Fruit fly (Drosophila melanogaster) whole organism, wandering third instar larva: ENCODE results near the gene CG12947.

Experiments used
- CG32264 ChIP-seq: fragments of 200-800 bp; sonication (Bioruptor generic); optimal IDR thresholded peaks from 2 replicates; lab custom pipeline; 2016; ENCODE audit warnings: missing biosample characterization, missing genetic modification characterization
- CG9705 ChIP-seq: fragments of 200-800 bp; sonication (Bioruptor generic); optimal IDR thresholded peaks from 2 replicates; lab custom pipeline; 2018; ENCODE audit warnings: missing biosample characterization, mild to moderate bottlenecking, missing genetic modification characterization
- CrebA ChIP-seq: fragments of 200-800 bp; sonication (Bioruptor generic); optimal IDR thresholded peaks from 2 replicates; lab custom pipeline; 2016; ENCODE audit warnings: missing biosample characterization, mild to moderate bottlenecking, missing genetic modification characterization, borderline replicate concordance
- Dfd ChIP-seq: fragments of >200 bp; optimal IDR thresholded peaks from 2 replicates; lab custom pipeline; 2017; ENCODE audit warnings: missing biosample characterization, missing genetic modification characterization
- Dif ChIP-seq: fragments of 200-275, 200-300 bp; sonication (Bioruptor generic); optimal IDR thresholded peaks from 2 replicates; lab custom pipeline; 2018; ENCODE audit warnings: missing biosample characterization, missing genetic modification characterization; ENCODE audit not compliant: partially characterized antibody
- GATAd ChIP-seq: sonication (Bioruptor generic); optimal IDR thresholded peaks from 2 replicates; lab custom pipeline; 2016; ENCODE audit warnings: missing biosample characterization, missing genetic modification characterization
- HLH106 ChIP-seq: fragments of 200-800 bp; optimal IDR thresholded peaks from 3 replicates; lab custom pipeline; 2019; ENCODE audit warnings: missing biosample characterization, mild to moderate bottlenecking, missing genetic modification characterization, moderate library complexity
- Hnf4 ChIP-seq: fragments of 200-800 bp; sonication (Bioruptor generic); optimal IDR thresholded peaks from 2 replicates; lab custom pipeline; 2016; ENCODE audit warnings: missing biosample characterization, mild to moderate bottlenecking, missing genetic modification characterization
- Hr78 ChIP-seq: fragments of >200 bp; optimal IDR thresholded peaks from 2 replicates; lab custom pipeline; 2017; ENCODE audit warnings: missing biosample characterization, missing genetic modification characterization
- Jra ChIP-seq: sonication (Bioruptor generic); optimal IDR thresholded peaks from 2 replicates; lab custom pipeline; 2016; ENCODE audit warnings: missing biosample characterization, missing genetic modification characterization
- Mio ChIP-seq: sonication (Bioruptor generic); optimal IDR thresholded peaks from 2 replicates; lab custom pipeline; 2016; ENCODE audit warnings: missing biosample characterization, missing genetic modification characterization
- Myc ChIP-seq: fragments of >200 bp; optimal IDR thresholded peaks from 2 replicates; lab custom pipeline; 2017
- N ChIP-seq: fragments of >200 bp; optimal IDR thresholded peaks from 2 replicates; lab custom pipeline; 2018; ENCODE audit warnings: missing biosample characterization, missing external identifiers, missing genetic modification characterization
- OdsH ChIP-seq: fragments of 200-800 bp; sonication (Bioruptor generic); optimal IDR thresholded peaks from 2 replicates; lab custom pipeline; 2016; ENCODE audit warnings: missing biosample characterization, mild to moderate bottlenecking, missing genetic modification characterization
- Rel ChIP-seq, 2 experiments: fragments of 200-800 bp; sonication (Bioruptor generic) in 1 of 2; optimal IDR thresholded peaks; 2 replicates in 1 of 2; 3 replicates in 1 of 2; lab custom pipeline; 2016 to 2019; ENCODE audit warnings: mild to moderate bottlenecking in 2 of 2, missing biosample characterization in 2 of 2, missing genetic modification characterization in 2 of 2, moderate library complexity in 1 of 2
- Sp1 ChIP-seq: fragments of 200-800 bp; sonication (Bioruptor generic); optimal IDR thresholded peaks from 3 replicates; lab custom pipeline; 2019; ENCODE audit warnings: missing biosample characterization, mild to moderate bottlenecking, missing genetic modification characterization, moderate library complexity
- Vsx2 ChIP-seq: fragments of 200-300, 225-300 bp; sonication (Bioruptor generic); optimal IDR thresholded peaks from 2 replicates; lab custom pipeline; 2018; ENCODE audit warnings: missing biosample characterization, missing genetic modification characterization; ENCODE audit not compliant: partially characterized antibody
- br ChIP-seq: fragments of 200-800 bp; sonication (Bioruptor generic); optimal IDR thresholded peaks from 2 replicates; lab custom pipeline; 2016; ENCODE audit warnings: missing biosample characterization, missing genetic modification characterization
- brk ChIP-seq: fragments of 200-800 bp; sonication (Bioruptor generic); optimal IDR thresholded peaks from 2 replicates; lab custom pipeline; 2016; ENCODE audit warnings: missing biosample characterization, mild to moderate bottlenecking, missing genetic modification characterization
- dl ChIP-seq, 2 experiments: fragments of 175-275, 200-275 bp in 1 of 2; fragments of 200-275 bp in 1 of 2; sonication (Bioruptor generic); optimal IDR thresholded peaks; lab custom pipeline; 2018; ENCODE audit warnings: mild to moderate bottlenecking in 2 of 2, missing biosample characterization in 2 of 2, missing genetic modification characterization in 2 of 2, moderate library complexity in 2 of 2; ENCODE audit not compliant: partially characterized antibody in 2 of 2, insufficient read depth in 1 of 2
- dmrt93B ChIP-seq: fragments of 200-800 bp; sonication (Bioruptor generic); optimal IDR thresholded peaks from 2 replicates; lab custom pipeline; 2018; ENCODE audit warnings: missing biosample characterization, mild to moderate bottlenecking, missing genetic modification characterization
- dsf ChIP-seq: sonication (Bioruptor generic); optimal IDR thresholded peaks from 2 replicates; lab custom pipeline; 2016; ENCODE audit warnings: missing biosample characterization, missing genetic modification characterization, borderline replicate concordance
- ey ChIP-seq: fragments of 200-800 bp; sonication (Bioruptor generic); optimal IDR thresholded peaks from 2 replicates; lab custom pipeline; 2016; ENCODE audit warnings: missing biosample characterization, missing genetic modification characterization
- fru ChIP-seq: fragments of 200-800 bp; sonication (Bioruptor generic); optimal IDR thresholded peaks from 3 replicates; lab custom pipeline; 2016; ENCODE audit warnings: missing biosample characterization, mild to moderate bottlenecking, missing genetic modification characterization
- h ChIP-seq: fragments of 200-800 bp; sonication (Bioruptor generic); optimal IDR thresholded peaks from 3 replicates; lab custom pipeline; 2016; ENCODE audit warnings: missing biosample characterization, mild to moderate bottlenecking, missing genetic modification characterization
- jim ChIP-seq: fragments of 175-275, 200-325 bp; sonication (Bioruptor generic); optimal IDR thresholded peaks from 2 replicates; lab custom pipeline; 2016; ENCODE audit warnings: missing biosample characterization, mild to moderate bottlenecking, missing genetic modification characterization
- lola ChIP-seq: fragments of >200 bp; optimal IDR thresholded peaks from 2 replicates; lab custom pipeline; 2017; ENCODE audit warnings: missing biosample characterization, missing genetic modification characterization
- psq ChIP-seq: fragments of 200-800 bp; sonication (Bioruptor generic); optimal IDR thresholded peaks from 3 replicates; lab custom pipeline; 2017; ENCODE audit warnings: missing biosample characterization, mild to moderate bottlenecking, missing genetic modification characterization, moderate library complexity
- rgr ChIP-seq: fragments of 200-800 bp; sonication (Bioruptor generic); optimal IDR thresholded peaks from 3 replicates; lab custom pipeline; 2016; ENCODE audit warnings: missing biosample characterization, mild to moderate bottlenecking, missing genetic modification characterization
- sage ChIP-seq: fragments of 200-800 bp; sonication (Bioruptor generic); optimal IDR thresholded peaks from 2 replicates; lab custom pipeline; 2016; ENCODE audit warnings: missing biosample characterization, mild to moderate bottlenecking, missing genetic modification characterization
- sv ChIP-seq: fragments of 200-800 bp; sonication (Bioruptor generic); optimal IDR thresholded peaks from 3 replicates; lab custom pipeline; 2016; ENCODE audit warnings: missing biosample characterization, missing genetic modification characterization
- tai ChIP-seq: sonication (Bioruptor generic); optimal IDR thresholded peaks from 2 replicates; lab custom pipeline; 2016; ENCODE audit warnings: missing biosample characterization, missing genetic modification characterization
- usp ChIP-seq: fragments of >200 bp; optimal IDR thresholded peaks from 2 replicates; lab custom pipeline; 2017; ENCODE audit warnings: missing biosample characterization, missing genetic modification characterization
- woc ChIP-seq: sonication (Bioruptor generic); optimal IDR thresholded peaks from 2 replicates; lab custom pipeline; 2016; ENCODE audit warnings: missing biosample characterization, mild to moderate bottlenecking, missing genetic modification characterization

CG12947 gene

dm6 chr3R:9756187-9756586 lies 23.7 kb upstream of the CG12947 start, which contains the start of the genes Alg12 and Rpt3R:
Alg12 (plus strand) TSS chr3R:9756491.
Rpt3R (minus strand) TSS chr3R:9756510.
- no peak for TF ChIP-seq fru (GFP tag; lab: Kevin White, UChicago)
- TF ChIP-seq Myc (lab: Kevin White, UChicago) = peak; percentile 8
- no peak for TF ChIP-seq woc (GFP tag; lab: Kevin White, UChicago)
- no peak for TF ChIP-seq HLH106 (tag; lab: Kevin White, UChicago)

- TF ChIP-seq Hr78 (no peak), Myc (lab: Kevin White, UChicago) (peak; percentile 79), OdsH (peak; percentile 20), Dif (GFP tag; lab: Kevin White, UChicago) (no peak)
- TF ChIP-seq, all 38 proteins: peak for 2
These were observed 20.3 kb upstream of the CG12947 start, which contains the start of gene Mpi for dm6 chr3R:9759360-9760191. Mpi (plus strand) TSS chr3R:9759622.

dm6 chr3R:9762955-9763931 lies 16.6 kb upstream of the CG12947 start, which contains the start of the genes Snap24 and CG8478:
Snap24 (minus strand) TSS chr3R:9763150.
CG8478 (plus strand) TSS chr3R:9763650.
- no peak for TF ChIP-seq woc (GFP tag; lab: Kevin White, UChicago)
- TF ChIP-seq Jra (GFP tag; lab: Kevin White, UChicago) = peak; percentile 64
- TF ChIP-seq usp = no peak
- TF ChIP-seq Rel (GFP tag; optimal IDR thresholded peaks at IDR 0.05; lab: Kevin White, UChicago) = no peak
- peak; percentile 31 for TF ChIP-seq Rel (tag; optimal IDR thresholded peaks at IDR 0.05; lab: Kevin White, UChicago)
- TF ChIP-seq N (GFP tag; lab: Kevin White, UChicago) = peak; percentile 8
- TF ChIP-seq Myc (lab: Kevin White, UChicago) = peak; percentile 2

dm6 chr3R:9767620-9768592 lies 12.0 kb upstream of the CG12947 start, which contains the start of gene Naa80:
Naa80 (plus strand) TSS chr3R:9767834.
- peak; percentile 50 for TF ChIP-seq Sp1
- TF ChIP-seq ey (GFP tag; lab: Kevin White, UChicago) = peak; percentile 70
- no peak for TF ChIP-seq sage
- no peak for TF ChIP-seq Hr78
- no peak for TF ChIP-seq Vsx2
- TF ChIP-seq dsf (GFP tag; lab: Kevin White, UChicago) = peak; percentile 48
- TF ChIP-seq HLH106 (tag; lab: Kevin White, UChicago) = peak; percentile 54
- TF ChIP-seq h (GFP tag; lab: Kevin White, UChicago) = peak; percentile 84
- TF ChIP-seq CG9705 (GFP tag; lab: Kevin White, UChicago) = peak; percentile 62
- peak in 1 of 2 experiments; percentile 22 for TF ChIP-seq dl (GFP tag; optimal IDR thresholded peaks at IDR 0.05; lab: Kevin White, UChicago; ENCODE audit: insufficient read depth in 1 of 2, partially characterized antibody in 2 of 2)
- peak; percentile 71 for TF ChIP-seq OdsH
- no peak for TF ChIP-seq Dfd (GFP tag; lab: Kevin White, UChicago)
- TF ChIP-seq Dif (GFP tag; lab: Kevin White, UChicago) = peak; percentile 42
- no peak for TF ChIP-seq Rel (GFP tag; optimal IDR thresholded peaks at IDR 0.05; lab: Kevin White, UChicago)
- peak; percentile 77 for TF ChIP-seq Rel (tag; optimal IDR thresholded peaks at IDR 0.05; lab: Kevin White, UChicago)
- peak; percentile 70 for TF ChIP-seq fru (GFP tag; lab: Kevin White, UChicago)
- TF ChIP-seq GATAd (GFP tag; lab: Kevin White, UChicago) = no peak
- peak; percentile 80 for TF ChIP-seq br (GFP tag; lab: Kevin White, UChicago)
- TF ChIP-seq rgr (GFP tag; lab: Kevin White, UChicago) = peak; percentile 88
- no peak for TF ChIP-seq CrebA (GFP tag; lab: Kevin White, UChicago)
- TF ChIP-seq Hnf4 (GFP tag; lab: Kevin White, UChicago) = peak; percentile 88
- no peak for TF ChIP-seq tai (GFP tag; lab: Kevin White, UChicago)
- no peak for TF ChIP-seq brk (GFP tag; lab: Kevin White, UChicago)
- TF ChIP-seq N (GFP tag; lab: Kevin White, UChicago) = no peak
- peak; percentile 32 for TF ChIP-seq sv (GFP tag; lab: Kevin White, UChicago)
- TF ChIP-seq psq (GFP tag; lab: Kevin White, UChicago) = peak; percentile 50
- TF ChIP-seq woc (GFP tag; lab: Kevin White, UChicago) = peak; percentile 60
- TF ChIP-seq Jra (GFP tag; lab: Kevin White, UChicago) = peak; percentile 80
- TF ChIP-seq lola (GFP tag; lab: Kevin White, UChicago) = no peak
- no peak for TF ChIP-seq dmrt93B (GFP tag; lab: Kevin White, UChicago)
- peak; percentile 30 for TF ChIP-seq jim
- TF ChIP-seq usp = no peak
- peak; percentile 22 for TF ChIP-seq CG32264
- peak; percentile 3 for TF ChIP-seq Myc (lab: Kevin White, UChicago)
- TF ChIP-seq Mio (GFP tag; lab: Kevin White, UChicago) = peak; percentile 31
